Worm (Caenorhabditis elegans): ENCODE results near the gene ZC155.4.

DNA sequence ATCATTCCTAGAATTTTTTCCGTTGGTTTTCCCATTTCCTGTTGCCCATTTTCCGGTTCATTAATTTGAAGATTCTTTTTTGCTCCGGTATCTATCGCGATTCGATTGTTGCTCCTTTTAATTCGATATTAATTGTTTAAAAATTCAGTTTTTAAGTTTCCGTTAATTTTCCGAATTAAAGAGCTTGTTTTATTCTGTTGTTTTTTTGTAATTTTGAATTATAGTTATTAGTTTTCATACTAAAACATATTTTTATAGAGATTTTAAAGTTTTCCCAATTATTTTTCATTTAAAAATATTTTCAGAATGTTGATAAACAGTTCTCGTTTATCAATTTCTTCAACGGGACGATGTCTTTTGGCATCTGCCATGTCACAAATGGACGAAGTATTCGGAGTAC lies 19.0 kb upstream of the ZC155.4 start, which contains the start of gene mrps-26:
- no peak for TF ChIP-seq aly-1 (tag; optimal IDR thresholded peaks at IDR 0.05)
- no peak for TF ChIP-seq flt-1 (GFP tag; IDR thresholded peaks at IDR 0.05)
- no peak for TF ChIP-seq tbx-37 (GFP tag; conservative IDR thresholded peaks at IDR 0.05)
- no peak for TF ChIP-seq ama-1 (optimal IDR thresholded peaks at IDR 0.05)
- no peak for TF ChIP-seq hmg-4 (GFP tag; optimal IDR thresholded peaks at IDR 0.05)
